Worm (Caenorhabditis elegans) whole organism, L1 larva: ENCODE measurements around the gene taf-6.1.

Source experiments
- aha-1 ChIP-seq: fragments of 150-350 bp; optimal IDR thresholded peaks from 2 replicates; lab custom pipeline; 2014; ENCODE audit warnings: missing biosample characterization, missing genetic modification characterization
- aly-2 ChIP-seq: fragments of 150-350 bp; optimal IDR thresholded peaks from 2 replicates; lab custom pipeline; 2014; ENCODE audit warnings: missing biosample characterization, missing genetic modification characterization
- blmp-1 ChIP-seq: fragments of 150-350 bp; optimal IDR thresholded peaks from 2 replicates; lab custom pipeline; 2014; ENCODE audit warnings: missing biosample characterization, missing genetic modification characterization
- ceh-63 ChIP-seq: fragments of 200-800 bp; sonication (Bioruptor generic); optimal IDR thresholded peaks from 2 replicates; lab custom pipeline; 2018; ENCODE audit warnings: mild to moderate bottlenecking, missing genetic modification characterization, missing compliant biosample characterization
- ceh-88 ChIP-seq: fragments of 200-800 bp; sonication (Bioruptor generic); IDR thresholded peaks from 2 replicates; pipeline ENCODE4 v1.3.6; 2022; ENCODE audit warnings: missing genetic modification characterization, missing compliant biosample characterization
- dpl-1 ChIP-seq, 3 experiments: fragments of 150-350 bp in 2 of 3; sonication (generic microtip) in 1 of 3; optimal IDR thresholded peaks; 2 replicates each; lab custom pipeline; 2014 to 2017; ENCODE audit warnings: missing biosample characterization in 3 of 3, missing genetic modification characterization in 3 of 3, missing genetic modification reagents in 3 of 3
- efl-1 ChIP-seq, 4 experiments: fragments of 150-350 bp; optimal IDR thresholded peaks in 3 of 4; peaks in 1 of 4; 1 replicate in 1 of 4; 2 replicates in 3 of 4; lab custom pipeline; 2014; ENCODE audit warnings: missing biosample characterization in 2 of 4, missing genetic modification characterization in 2 of 4, missing genetic modification reagents in 2 of 4
- egl-27 ChIP-seq, 2 experiments: fragments of 150-350 bp in 1 of 2; sonication (generic microtip); optimal IDR thresholded peaks; 3 replicates each; lab custom pipeline; 2017 to 2018; ENCODE audit warnings: missing biosample characterization in 2 of 2, missing genetic modification characterization in 2 of 2, missing genetic modification reagents in 2 of 2
- elt-2 ChIP-seq: sonication (generic microtip); optimal IDR thresholded peaks from 2 replicates; lab custom pipeline; 2016; ENCODE audit warnings: missing genetic modification characterization, mild to moderate bottlenecking, inconsistent platforms, missing compliant biosample characterization, missing genetic modification reagents
- elt-3 ChIP-seq, 6 experiments: fragments of 150-350 bp in 1 of 6; sonication (generic microtip); optimal IDR thresholded peaks; 2 replicates each; lab custom pipeline; 2017 to 2018; ENCODE audit warnings: missing biosample characterization in 6 of 6, missing genetic modification characterization in 6 of 6, inconsistent platforms in 1 of 6
- fkh-8 ChIP-seq: sonication (generic microtip); optimal IDR thresholded peaks from 2 replicates; lab custom pipeline; 2016; ENCODE audit warnings: mild to moderate bottlenecking, missing genetic modification characterization, missing compliant biosample characterization
- hlh-17 ChIP-seq: fragments of 200-800 bp; sonication (Bioruptor generic); optimal IDR thresholded peaks from 2 replicates; lab custom pipeline; 2018; ENCODE audit warnings: missing genetic modification characterization, mild to moderate bottlenecking, missing compliant biosample characterization, moderate library complexity, borderline replicate concordance
- hlh-4 ChIP-seq: sonication (generic microtip); optimal IDR thresholded peaks from 2 replicates; lab custom pipeline; 2016; ENCODE audit warnings: mild to moderate bottlenecking, missing genetic modification characterization, missing compliant biosample characterization
- hpl-2 ChIP-seq: fragments of 150-350 bp; optimal IDR thresholded peaks from 2 replicates; lab custom pipeline; 2014; ENCODE audit warnings: missing biosample characterization, missing genetic modification reagents, missing genetic modification characterization
- irx-1 ChIP-seq: sonication (generic microtip); optimal IDR thresholded peaks from 2 replicates; lab custom pipeline; 2016; ENCODE audit warnings: missing genetic modification characterization, missing compliant biosample characterization
- jun-1 ChIP-seq: fragments of 150-350 bp; optimal IDR thresholded peaks from 2 replicates; lab custom pipeline; 2014; ENCODE audit warnings: missing biosample characterization, missing genetic modification reagents, missing genetic modification characterization
- lin-14 ChIP-seq: fragments of 200-800 bp; sonication (Bioruptor generic); optimal IDR thresholded peaks from 2 replicates; lab custom pipeline; 2018; ENCODE audit warnings: mild to moderate bottlenecking, missing genetic modification characterization, moderate library complexity, missing compliant biosample characterization
- lin-35 ChIP-seq, 2 experiments: fragments of 150-350 bp; optimal IDR thresholded peaks; 2 replicates each; lab custom pipeline; 2014; ENCODE audit warnings: missing biosample characterization in 2 of 2, missing genetic modification characterization in 2 of 2, missing genetic modification reagents in 2 of 2
- lsy-2 ChIP-seq, 2 experiments: fragments of 150-350 bp; optimal IDR thresholded peaks; 2 replicates each; lab custom pipeline; 2014; ENCODE audit warnings: missing biosample characterization in 2 of 2, missing genetic modification characterization in 2 of 2
- mab-9 ChIP-seq: fragments of 200-800 bp; sonication (Bioruptor generic); IDR thresholded peaks from 2 replicates; pipeline ENCODE4 v1.3.6; 2022; ENCODE audit warnings: missing genetic modification reagents, missing genetic modification characterization, missing compliant biosample characterization
- mdl-1 ChIP-seq, 2 experiments: fragments of 150-350 bp; optimal IDR thresholded peaks; 2 replicates each; lab custom pipeline; 2014 to 2017; ENCODE audit warnings: missing biosample characterization in 2 of 2, missing genetic modification characterization in 2 of 2, inconsistent platforms in 1 of 2
- mep-1 ChIP-seq: fragments of 150-350 bp; optimal IDR thresholded peaks from 2 replicates; lab custom pipeline; 2014; ENCODE audit warnings: missing biosample characterization, missing genetic modification characterization
- nhr-11 ChIP-seq: fragments of 150-350 bp; optimal IDR thresholded peaks from 2 replicates; lab custom pipeline; 2014; ENCODE audit warnings: missing biosample characterization, missing genetic modification characterization
- nhr-20 ChIP-seq: sonication (generic microtip); optimal IDR thresholded peaks from 2 replicates; lab custom pipeline; 2016; ENCODE audit warnings: mild to moderate bottlenecking, missing genetic modification characterization, missing compliant biosample characterization
- nhr-237 ChIP-seq: fragments of 150-350 bp; optimal IDR thresholded peaks from 2 replicates; lab custom pipeline; 2014; ENCODE audit warnings: missing biosample characterization, missing genetic modification characterization
- nhr-71 ChIP-seq: sonication (generic microtip); optimal IDR thresholded peaks from 2 replicates; lab custom pipeline; 2016; ENCODE audit warnings: mild to moderate bottlenecking, missing genetic modification characterization, moderate library complexity, missing compliant biosample characterization
- nhr-76 ChIP-seq: sonication (generic microtip); optimal IDR thresholded peaks from 2 replicates; lab custom pipeline; 2017; ENCODE audit warnings: missing biosample characterization, missing genetic modification characterization
- nhr-77 ChIP-seq: fragments of 150-350 bp; optimal IDR thresholded peaks from 2 replicates; lab custom pipeline; 2014; ENCODE audit warnings: missing biosample characterization, missing genetic modification characterization
- nhr-84 ChIP-seq: sonication (generic microtip); optimal IDR thresholded peaks from 2 replicates; lab custom pipeline; 2017; ENCODE audit warnings: missing biosample characterization, missing genetic modification characterization
- nhr-85 ChIP-seq: sonication (generic microtip); peaks from one replicate; lab custom pipeline; 2016; ENCODE audit warnings: missing genetic modification characterization, inconsistent platforms, missing compliant biosample characterization
- nhr-90 ChIP-seq: sonication (generic microtip); optimal IDR thresholded peaks from 2 replicates; lab custom pipeline; 2016; ENCODE audit warnings: mild to moderate bottlenecking, missing genetic modification characterization, missing compliant biosample characterization; ENCODE audit not compliant: poor library complexity
- pqm-1 ChIP-seq: sonication (generic microtip); optimal IDR thresholded peaks from 3 replicates; lab custom pipeline; 2017; ENCODE audit warnings: missing biosample characterization, missing genetic modification characterization
- rnt-1 ChIP-seq: sonication (generic microtip); optimal IDR thresholded peaks from 2 replicates; lab custom pipeline; 2016; ENCODE audit warnings: mild to moderate bottlenecking, missing genetic modification characterization, moderate library complexity, missing compliant biosample characterization
- snu-23 ChIP-seq: sonication (generic microtip); optimal IDR thresholded peaks from 2 replicates; lab custom pipeline; 2016; ENCODE audit warnings: missing genetic modification characterization, missing compliant biosample characterization
- tlp-1 ChIP-seq: fragments of 150-350 bp; optimal IDR thresholded peaks from 2 replicates; lab custom pipeline; 2014; ENCODE audit warnings: missing biosample characterization, missing genetic modification characterization
- unc-130 ChIP-seq: fragments of 150-350 bp; optimal IDR thresholded peaks from 2 replicates; lab custom pipeline; 2017; ENCODE audit warnings: missing biosample characterization, missing genetic modification characterization, inconsistent platforms
- unc-62 ChIP-seq: fragments of 150-350 bp; optimal IDR thresholded peaks from 2 replicates; lab custom pipeline; 2014; ENCODE audit warnings: missing biosample characterization, missing genetic modification reagents, missing genetic modification characterization
- zip-4 ChIP-seq: fragments of 200-800 bp; sonication (Bioruptor generic); optimal IDR thresholded peaks from 2 replicates; lab custom pipeline; 2018; ENCODE audit warnings: mild to moderate bottlenecking, missing genetic modification characterization, moderate library complexity, missing compliant biosample characterization
- ztf-11 ChIP-seq, 2 experiments: sonication (generic microtip); optimal IDR thresholded peaks; 2 replicates each; lab custom pipeline; 2016 to 2017; ENCODE audit warnings: missing genetic modification characterization in 2 of 2, missing biosample characterization in 1 of 2, missing compliant biosample characterization in 1 of 2

Gene taf-6.1

DNA sequence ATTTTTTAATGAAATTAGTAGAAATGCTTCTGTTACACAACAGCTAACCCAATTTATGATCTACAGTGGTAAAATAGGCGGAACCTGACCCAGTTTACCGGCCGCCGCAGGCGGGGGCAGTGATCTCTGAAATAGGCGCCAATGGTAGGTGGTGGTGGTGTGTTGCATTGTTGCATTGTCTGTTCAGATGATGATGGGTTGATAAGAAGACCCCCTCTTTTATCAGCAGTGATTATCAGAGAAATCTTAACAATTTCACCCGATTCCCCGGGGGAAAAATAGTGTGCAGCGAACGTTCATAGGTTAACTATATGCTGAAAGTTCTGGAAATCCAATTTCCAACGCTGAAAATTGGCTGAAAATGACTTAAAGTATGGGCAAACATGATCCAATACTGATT lies 10.8 kb downstream of the taf-6.1 start:
- TF ChIP-seq lin-35 (GFP tag; optimal IDR thresholded peaks at IDR 0.05; lab: Kevin White, UChicago) = peak in 1 of 2 experiments; percentile 3
- no peak for TF ChIP-seq efl-1 (optimal IDR thresholded peaks at IDR 0.05; lab: Kevin White, UChicago)
- TF ChIP-seq efl-1 (GFP tag; optimal IDR thresholded peaks at IDR 0.05 in 1 of 2; lab: Kevin White, UChicago) = peak in 1 of 2 experiments; percentile 46
- TF ChIP-seq nhr-84 (tag; lab: Kevin White, UChicago) = no peak
- peak; percentile 57 for TF ChIP-seq elt-2 (tag; lab: Kevin White, UChicago)

ce11 chrII:1140689-1141088 lies 12.9 kb downstream of the taf-6.1 start, which contains the start of gene W09B6.4:
TSS of gene W09B6.4 (minus strand) at chrII:1140839.
- TF ChIP-seq ceh-88 (GFP tag; lab: Robert Waterston, UW) (no peak), ceh-63 (GFP tag; lab: Kevin White, UChicago) (no peak), fkh-8 (tag; lab: Kevin White, UChicago) (no peak), unc-62 (GFP tag; lab: Kevin White, UChicago) (no peak), ztf-11 (tag; optimal IDR thresholded peaks at IDR 0.05; lab: Kevin White, UChicago) (no peak), lin-35 (GFP tag; optimal IDR thresholded peaks at IDR 0.05; lab: Kevin White, UChicago) (no peak), pqm-1 (tag; lab: Kevin White, UChicago) (peak; percentile 7), elt-2 (tag; lab: Kevin White, UChicago) (peak; percentile 31)

DNA sequence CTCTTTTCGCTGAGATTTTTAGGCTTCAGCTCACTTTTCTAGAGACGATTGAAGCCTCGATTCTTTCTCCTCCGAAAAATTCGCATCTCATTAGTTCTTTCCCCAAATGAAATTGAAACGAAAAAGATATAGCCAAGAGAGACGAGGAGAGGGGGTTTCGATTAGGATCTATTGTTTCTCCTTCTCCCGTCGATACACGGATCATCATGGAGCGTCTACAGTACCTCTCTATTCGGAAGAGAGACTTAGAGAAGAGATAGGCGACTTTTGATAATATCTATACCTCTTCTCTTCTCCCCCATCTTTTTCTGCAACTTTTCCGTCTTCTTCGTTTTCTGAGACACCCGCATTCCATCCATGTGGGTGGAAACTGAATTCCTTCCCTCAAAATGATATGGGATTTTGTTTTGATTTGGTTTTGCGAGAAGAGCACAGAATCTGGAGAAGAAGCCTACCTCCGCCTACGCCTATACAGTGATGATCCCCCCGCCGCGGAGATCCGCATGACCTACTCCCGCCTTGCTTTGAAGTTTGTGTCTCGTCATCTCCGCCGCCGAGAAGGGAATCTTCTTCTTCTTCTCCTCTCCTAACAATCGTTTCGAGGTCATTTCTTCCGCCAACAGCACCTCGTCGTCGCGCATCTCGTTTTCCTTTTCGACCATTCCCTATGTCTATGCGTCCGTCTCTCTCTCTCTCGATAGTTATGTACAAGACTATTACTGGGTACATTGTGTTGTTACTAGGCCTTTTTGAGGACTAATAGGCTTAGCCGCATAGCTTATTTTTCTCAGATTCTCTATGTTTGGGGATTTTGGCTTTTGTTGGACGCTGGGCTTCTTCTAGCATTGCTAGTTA lies 14.2 kb downstream of the taf-6.1 start:
- peak; percentile 25 for TF ChIP-seq nhr-90 (tag; lab: Kevin White, UChicago)
- peak; percentile 67 for TF ChIP-seq nhr-85 (tag; lab: Kevin White, UChicago)
- TF ChIP-seq snu-23 (GFP tag; lab: Kevin White, UChicago) = peak; percentile 2
- TF ChIP-seq lin-14 (GFP tag; lab: Kevin White, UChicago) = peak; percentile 10
- peak; percentile 39 for TF ChIP-seq nhr-20 (tag; lab: Kevin White, UChicago)
- no peak for TF ChIP-seq irx-1 (tag; lab: Kevin White, UChicago)
- TF ChIP-seq lin-35 (GFP tag; optimal IDR thresholded peaks at IDR 0.05; lab: Kevin White, UChicago) = peak in 1 of 2 experiments; percentile 14
- no peak for TF ChIP-seq efl-1 (optimal IDR thresholded peaks at IDR 0.05; lab: Kevin White, UChicago)
- TF ChIP-seq efl-1 (GFP tag; optimal IDR thresholded peaks at IDR 0.05 in 1 of 2; lab: Kevin White, UChicago) = peak in 1 of 2 experiments; percentile 56
- TF ChIP-seq mep-1 = peak; percentile 46
- TF ChIP-seq hlh-17 (GFP tag; lab: Kevin White, UChicago) = no peak
- TF ChIP-seq nhr-71 (tag; lab: Kevin White, UChicago) = peak; percentile 14
- TF ChIP-seq mab-9 (GFP tag; lab: Robert Waterston, UW) = no peak
- TF ChIP-seq blmp-1 = peak; percentile 92
- TF ChIP-seq egl-27 (tag; optimal IDR thresholded peaks at IDR 0.05; lab: Kevin White, UChicago) = no peak
- TF ChIP-seq elt-3 (tag; optimal IDR thresholded peaks at IDR 0.05; lab: Kevin White, UChicago) = peak in 1 of 6 experiments; percentile 25
- TF ChIP-seq elt-2 (tag; lab: Kevin White, UChicago) = no peak
- TF ChIP-seq lsy-2 (tag; optimal IDR thresholded peaks at IDR 0.05; lab: Kevin White, UChicago) = peak in 1 of 2 experiments; percentile 51

- peak; percentile 41 for TF ChIP-seq nhr-20 (tag; lab: Kevin White, UChicago)
- no peak for TF ChIP-seq ceh-88 (GFP tag; lab: Robert Waterston, UW)
- TF ChIP-seq tlp-1 (tag; lab: Kevin White, UChicago) = no peak
- TF ChIP-seq nhr-85 (tag; lab: Kevin White, UChicago) = peak; percentile 35
- no peak for TF ChIP-seq aly-2 (tag; lab: Kevin White, UChicago)
- no peak for TF ChIP-seq zip-4 (GFP tag; lab: Kevin White, UChicago)
- TF ChIP-seq nhr-237 (tag; lab: Kevin White, UChicago) = no peak
- TF ChIP-seq nhr-76 (tag; lab: Kevin White, UChicago) = no peak
- no peak for TF ChIP-seq hlh-4 (tag; lab: Kevin White, UChicago)
- no peak for TF ChIP-seq efl-1 (optimal IDR thresholded peaks at IDR 0.05; lab: Kevin White, UChicago)
- peak in 1 of 2 experiments; percentile 50 for TF ChIP-seq efl-1 (GFP tag; optimal IDR thresholded peaks at IDR 0.05 in 1 of 2; lab: Kevin White, UChicago)
- no peak for TF ChIP-seq egl-27 (tag; optimal IDR thresholded peaks at IDR 0.05; lab: Kevin White, UChicago)
- no peak for TF ChIP-seq aha-1
- no peak for TF ChIP-seq jun-1
- TF ChIP-seq ztf-11 (tag; optimal IDR thresholded peaks at IDR 0.05; lab: Kevin White, UChicago) = no peak
- TF ChIP-seq hpl-2 = no peak
- peak; percentile 43 for TF ChIP-seq nhr-71 (tag; lab: Kevin White, UChicago)
- TF ChIP-seq elt-3 (tag; optimal IDR thresholded peaks at IDR 0.05; lab: Kevin White, UChicago) = peak in 1 of 6 experiments; percentile 55
- no peak for TF ChIP-seq nhr-11 (tag; lab: Kevin White, UChicago)
- peak; percentile 2 for TF ChIP-seq snu-23 (GFP tag; lab: Kevin White, UChicago)
- no peak for TF ChIP-seq mdl-1 (tag; optimal IDR thresholded peaks at IDR 0.05; lab: Kevin White, UChicago)
- no peak for TF ChIP-seq unc-130 (tag; lab: Kevin White, UChicago)
- no peak for TF ChIP-seq nhr-77 (tag; lab: Kevin White, UChicago)
- no peak for TF ChIP-seq rnt-1 (tag; lab: Kevin White, UChicago)
- TF ChIP-seq dpl-1 (GFP tag; optimal IDR thresholded peaks at IDR 0.05; lab: Kevin White, UChicago) = peak in 1 of 3 experiments; percentile 19
- TF ChIP-seq elt-2 (tag; lab: Kevin White, UChicago) = peak; percentile 69
- TF ChIP-seq lin-35 (GFP tag; optimal IDR thresholded peaks at IDR 0.05; lab: Kevin White, UChicago) = peak in 1 of 2 experiments; percentile 42
- no peak for TF ChIP-seq ceh-63 (GFP tag; lab: Kevin White, UChicago)
Measured at ce11 chrII:1143173-1143738, 15.5 kb downstream of the taf-6.1 start.
